Fruit fly (Drosophila melanogaster) whole organism, wandering third instar larva: ENCODE data around the gene sro.

ENCODE experiments used
- Dif ChIP-seq: fragments of 200-275, 200-300 bp; sonication (Bioruptor generic); optimal IDR thresholded peaks from 2 replicates; lab custom pipeline; 2018; ENCODE audit warnings: missing biosample characterization, missing genetic modification characterization; ENCODE audit not compliant: partially characterized antibody
- Myc ChIP-seq: fragments of >200 bp; optimal IDR thresholded peaks from 2 replicates; lab custom pipeline; 2017
- brk ChIP-seq: fragments of 200-800 bp; sonication (Bioruptor generic); optimal IDR thresholded peaks from 2 replicates; lab custom pipeline; 2016; ENCODE audit warnings: missing biosample characterization, mild to moderate bottlenecking, missing genetic modification characterization
- dmrt93B ChIP-seq: fragments of 200-800 bp; sonication (Bioruptor generic); optimal IDR thresholded peaks from 2 replicates; lab custom pipeline; 2018; ENCODE audit warnings: missing biosample characterization, mild to moderate bottlenecking, missing genetic modification characterization
- h ChIP-seq: fragments of 200-800 bp; sonication (Bioruptor generic); optimal IDR thresholded peaks from 3 replicates; lab custom pipeline; 2016; ENCODE audit warnings: missing biosample characterization, mild to moderate bottlenecking, missing genetic modification characterization
- rgr ChIP-seq: fragments of 200-800 bp; sonication (Bioruptor generic); optimal IDR thresholded peaks from 3 replicates; lab custom pipeline; 2016; ENCODE audit warnings: missing biosample characterization, mild to moderate bottlenecking, missing genetic modification characterization
- sv ChIP-seq: fragments of 200-800 bp; sonication (Bioruptor generic); optimal IDR thresholded peaks from 3 replicates; lab custom pipeline; 2016; ENCODE audit warnings: missing biosample characterization, missing genetic modification characterization
- usp ChIP-seq: fragments of >200 bp; optimal IDR thresholded peaks from 2 replicates; lab custom pipeline; 2017; ENCODE audit warnings: missing biosample characterization, missing genetic modification characterization

DNA sequence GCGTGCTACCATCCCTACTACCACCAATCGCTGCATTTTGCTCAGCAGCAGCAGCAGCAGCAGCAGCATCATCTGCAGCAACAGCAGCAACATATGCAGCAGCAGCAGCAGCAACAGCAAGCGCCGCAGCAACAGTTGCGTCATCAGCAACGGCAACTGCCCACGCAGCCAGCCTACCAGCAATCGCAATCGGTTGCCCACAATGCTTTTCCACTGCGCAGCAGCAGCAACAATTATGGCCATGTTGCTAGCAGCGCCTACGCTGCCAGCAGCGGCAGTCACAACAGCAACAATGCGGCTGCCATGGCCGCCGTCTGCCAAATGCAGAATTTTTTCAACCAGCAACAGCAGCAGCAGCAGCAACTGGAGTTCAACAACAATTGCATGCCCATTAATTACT, 4.2 kb upstream of the sro start:
- TF ChIP-seq dmrt93B (GFP tag; lab: Kevin White, UChicago) (no peak), usp (GFP tag; lab: Kevin White, UChicago) (no peak), rgr (GFP tag; lab: Kevin White, UChicago) (no peak), Myc (lab: Kevin White, UChicago) (no peak), brk (GFP tag; lab: Kevin White, UChicago) (no peak), sv (no peak), Dif (GFP tag; lab: Kevin White, UChicago) (no peak), h (no peak)
